Worm (Caenorhabditis elegans): ENCODE measurements around the gene fbxa-155.
A peak's percentile ranks its signal among the peaks of the same experiment; 100 is the strongest.

The fbxa-155 gene

ce11 chrIII:9991324-9991723 lies 18.7 kb downstream of the fbxa-155 start:
- TF ChIP-seq sea-2 (GFP tag; optimal IDR thresholded peaks at IDR 0.05) (no peak), nhr-11 (tag; optimal IDR thresholded peaks at IDR 0.05) (no peak), ztf-4 (tag; optimal IDR thresholded peaks at IDR 0.05) (no peak), elt-3 (tag; optimal IDR thresholded peaks at IDR 0.05) (no peak), nhr-28 (tag; optimal IDR thresholded peaks at IDR 0.05) (no peak), elt-1 (tag; optimal IDR thresholded peaks at IDR 0.05) (peak; percentile 98)

- TF ChIP-seq hmg-11 (tag; optimal IDR thresholded peaks at IDR 0.05) (no peak), nhr-23 (tag; optimal IDR thresholded peaks at IDR 0.05) (no peak), lin-15B (tag; optimal IDR thresholded peaks at IDR 0.05) (no peak), lsy-12 (tag; optimal IDR thresholded peaks at IDR 0.05) (no peak), ama-1 (optimal IDR thresholded peaks at IDR 0.05) (no peak), fos-1 (tag; optimal IDR thresholded peaks at IDR 0.05) (no peak), aly-2 (tag; optimal IDR thresholded peaks at IDR 0.05) (no peak), ceh-28 (tag; optimal IDR thresholded peaks at IDR 0.05) (no peak), pha-4 (tag; optimal IDR thresholded peaks at IDR 0.05) (no peak), skn-1 (tag; optimal IDR thresholded peaks at IDR 0.05) (no peak), egl-5 (tag; optimal IDR thresholded peaks at IDR 0.05) (no peak), jun-1 (tag; optimal IDR thresholded peaks at IDR 0.05) (no peak), ztf-4 (tag; optimal IDR thresholded peaks at IDR 0.05) (no peak), egl-27 (tag; optimal IDR thresholded peaks at IDR 0.05) (no peak), nhr-77 (tag; optimal IDR thresholded peaks at IDR 0.05) (no peak), mdl-1 (tag; optimal IDR thresholded peaks at IDR 0.05) (no peak)
These were observed 21.7 kb downstream of the fbxa-155 start, which contains the start of gene C05B5.1 for ce11 chrIII:9988352-9988751. Gene C05B5.1 (minus strand): TSS chrIII:9988452.

- peak; percentile 38 for TF ChIP-seq egl-5 (tag; optimal IDR thresholded peaks at IDR 0.05)
- TF ChIP-seq lin-39 (tag; optimal IDR thresholded peaks at IDR 0.05), result peak; percentile 5
- no peak for TF ChIP-seq sea-2 (GFP tag; optimal IDR thresholded peaks at IDR 0.05)
These were observed 23.1 kb downstream of the fbxa-155 start, which contains the start of gene C05B5.12 for ce11 chrIII:9986827-9987429. Gene C05B5.12 (plus strand): TSS chrIII:9987379.

ce11 chrIII:9985542-9985941 lies 24.5 kb downstream of the fbxa-155 start:
- TF ChIP-seq zag-1 (tag; optimal IDR thresholded peaks at IDR 0.05) (no peak), daf-12 (tag; optimal IDR thresholded peaks at IDR 0.05) (no peak), egl-27 (tag; optimal IDR thresholded peaks at IDR 0.05) (no peak), hmg-11 (tag; optimal IDR thresholded peaks at IDR 0.05) (no peak), snpc-4 (tag; optimal IDR thresholded peaks at IDR 0.05) (no peak), ztf-11 (tag; optimal IDR thresholded peaks at IDR 0.05) (no peak), nhr-23 (tag; optimal IDR thresholded peaks at IDR 0.05) (no peak)

ce11 chrIII:9984604-9985003 lies 25.4 kb downstream of the fbxa-155 start:
- TF ChIP-seq nhr-12 (tag; optimal IDR thresholded peaks at IDR 0.05), result no peak
- TF ChIP-seq ceh-9 (tag; optimal IDR thresholded peaks at IDR 0.05), result no peak
- no peak for TF ChIP-seq R02D3.7 (tag; optimal IDR thresholded peaks at IDR 0.05)
- TF ChIP-seq nhr-43 (tag; optimal IDR thresholded peaks at IDR 0.05; ENCODE audit: poor library complexity, severe bottlenecking), result no peak

ce11 chrIII:9982119-9982642 lies 27.8 kb downstream of the fbxa-155 start:
- TF ChIP-seq egl-5 (tag; optimal IDR thresholded peaks at IDR 0.05) (peak; percentile 8), lin-15B (tag; optimal IDR thresholded peaks at IDR 0.05) (no peak)

- no peak for TF ChIP-seq egl-5 (tag; optimal IDR thresholded peaks at IDR 0.05)
- no peak for TF ChIP-seq mdl-1 (tag; optimal IDR thresholded peaks at IDR 0.05)
- no peak for TF ChIP-seq fkh-10 (GFP tag; optimal IDR thresholded peaks at IDR 0.05)
- no peak for TF ChIP-seq snpc-4 (tag; optimal IDR thresholded peaks at IDR 0.05)
- TF ChIP-seq nhr-28 (tag; optimal IDR thresholded peaks at IDR 0.05), result no peak
- no peak for TF ChIP-seq nhr-43 (tag; optimal IDR thresholded peaks at IDR 0.05; ENCODE audit: poor library complexity, severe bottlenecking)
- TF ChIP-seq elt-3 (tag; optimal IDR thresholded peaks at IDR 0.05), result no peak
- TF ChIP-seq ceh-16 (tag; optimal IDR thresholded peaks at IDR 0.05), result no peak
- TF ChIP-seq ama-1 (optimal IDR thresholded peaks at IDR 0.05), result no peak
- TF ChIP-seq eor-1 (tag; optimal IDR thresholded peaks at IDR 0.05), result no peak
- TF ChIP-seq egl-27 (tag; optimal IDR thresholded peaks at IDR 0.05), result no peak
- no peak for TF ChIP-seq zag-1 (tag; optimal IDR thresholded peaks at IDR 0.05)
These were observed 36.3 kb downstream of the fbxa-155 start, which contains the start of gene R10E12.2 for ce11 chrIII:9973765-9974164. Gene R10E12.2 (minus strand): TSS chrIII:9973865.
